Worm (Caenorhabditis elegans) whole organism, young adult: ENCODE measurements around the gene srd-45.

Experiments
- B0035.1 ChIP-seq: sonication (generic microtip); optimal IDR thresholded peaks from 2 replicates; lab custom pipeline; 2016; ENCODE audit warnings: missing genetic modification characterization, mild to moderate bottlenecking, missing compliant biosample characterization, missing genotype, missing genetic modification reagents
- F37B4.10 ChIP-seq: fragments of 200-800 bp; sonication (Bioruptor generic); IDR thresholded peaks from 2 replicates; pipeline ENCODE4 v1.3.6; 2022; ENCODE audit warnings: missing genetic modification characterization, missing compliant biosample characterization
- F57A8.1 ChIP-seq: fragments of 200-800 bp; sonication (Bioruptor generic); optimal IDR thresholded peaks from 2 replicates; lab custom pipeline; 2018; ENCODE audit warnings: mild to moderate bottlenecking, missing genetic modification characterization, moderate library complexity, missing compliant biosample characterization
- T26A5.8 ChIP-seq: sonication (generic microtip); optimal IDR thresholded peaks from 2 replicates; lab custom pipeline; 2016; ENCODE audit warnings: missing genetic modification characterization, missing compliant biosample characterization
- Y53F4B.3 ChIP-seq: fragments of 200-800 bp; sonication (Bioruptor generic); IDR thresholded peaks from 2 replicates; pipeline ENCODE4 v1.3.6; 2022; ENCODE audit warnings: missing genetic modification reagents, missing genetic modification characterization, missing compliant biosample characterization
- Y67H2A.10 ChIP-seq: fragments of 200-800 bp; sonication (Bioruptor generic); conservative IDR thresholded peaks from 2 replicates; pipeline ENCODE4 v1.3.6; 2022; ENCODE audit warnings: missing genetic modification reagents, missing genetic modification characterization, missing compliant biosample characterization
- aptf-2 ChIP-seq: fragments of 200-800 bp; sonication (Bioruptor generic); conservative IDR thresholded peaks from 2 replicates; pipeline ENCODE4 v1.3.6; 2022; ENCODE audit warnings: missing genetic modification reagents, missing genetic modification characterization, missing compliant biosample characterization
- aptf-3 ChIP-seq: fragments of 200-800 bp; sonication (Bioruptor generic); IDR thresholded peaks from 2 replicates; pipeline ENCODE4 v1.3.6; 2022; ENCODE audit warnings: missing genetic modification characterization, missing compliant biosample characterization
- attf-3 ChIP-seq: fragments of 200-800 bp; sonication (Bioruptor generic); conservative IDR thresholded peaks from 2 replicates; pipeline ENCODE4 v1.3.6; 2022; ENCODE audit warnings: missing genetic modification reagents, missing genetic modification characterization, missing compliant biosample characterization
- bed-1 ChIP-seq: fragments of 200-800 bp; sonication (Bioruptor generic); IDR thresholded peaks from 2 replicates; pipeline ENCODE4 v1.3.6; 2022; ENCODE audit warnings: missing genetic modification reagents, missing genetic modification characterization, missing compliant biosample characterization
- ccch-3 ChIP-seq: fragments of 200-800 bp; sonication (Bioruptor generic); optimal IDR thresholded peaks from 2 replicates; lab custom pipeline; 2018; ENCODE audit warnings: mild to moderate bottlenecking, missing genetic modification characterization, missing compliant biosample characterization
- cebp-1 ChIP-seq, 2 experiments: fragments of 200-800 bp in 1 of 2; sonication (Bioruptor generic) in 1 of 2; sonication (generic microtip) in 1 of 2; IDR thresholded peaks in 1 of 2; optimal IDR thresholded peaks in 1 of 2; 2 replicates each; pipeline versions ENCODE4 v1.3.6 to Lab custom; 2017 to 2022; ENCODE audit warnings: missing compliant biosample characterization in 2 of 2, missing genetic modification characterization in 2 of 2, mild to moderate bottlenecking in 1 of 2, missing genetic modification reagents in 1 of 2, moderate library complexity in 1 of 2
- die-1 ChIP-seq: sonication (generic microtip); optimal IDR thresholded peaks from 2 replicates; lab custom pipeline; 2016; ENCODE audit warnings: missing genotype, mild to moderate bottlenecking, missing genetic modification characterization, missing compliant biosample characterization
- dox-1 ChIP-seq: fragments of 200-800 bp; sonication (Bioruptor generic); IDR thresholded peaks from 2 replicates; pipeline ENCODE4 v1.3.6; 2022; ENCODE audit warnings: missing genetic modification reagents, missing genetic modification characterization, missing compliant biosample characterization
- dpl-1 ChIP-seq: fragments of 150-350 bp; optimal IDR thresholded peaks from 2 replicates; lab custom pipeline; 2014; ENCODE audit warnings: missing biosample characterization, missing genetic modification reagents, missing genetic modification characterization
- efl-1 ChIP-seq: fragments of 150-350 bp; optimal IDR thresholded peaks from 2 replicates; lab custom pipeline; 2014; ENCODE audit warnings: missing biosample characterization, missing genetic modification reagents, missing genetic modification characterization
- egrh-3 ChIP-seq: fragments of 200-800 bp; sonication (Bioruptor generic); IDR thresholded peaks from 2 replicates; pipeline ENCODE4 v1.3.6; 2022; ENCODE audit warnings: missing genetic modification reagents, missing genetic modification characterization, missing compliant biosample characterization
- ets-4 ChIP-seq: fragments of 200-800 bp; sonication (Bioruptor generic); optimal IDR thresholded peaks from 2 replicates; lab custom pipeline; 2018; ENCODE audit warnings: mild to moderate bottlenecking, missing genetic modification characterization, missing compliant biosample characterization
- hmg-1.2 ChIP-seq: fragments of 200-800 bp; sonication (Bioruptor generic); IDR thresholded peaks from 2 replicates; pipeline ENCODE4 v1.3.6; 2022; ENCODE audit warnings: missing genetic modification reagents, missing genetic modification characterization, missing compliant biosample characterization
- hsf-1 ChIP-seq: fragments of 200-800 bp; sonication (Bioruptor generic); IDR thresholded peaks from 2 replicates; pipeline ENCODE4 v1.3.6; 2022; ENCODE audit warnings: missing genetic modification reagents, missing genetic modification characterization, missing compliant biosample characterization
- lin-40 ChIP-seq: sonication (generic microtip); optimal IDR thresholded peaks from 2 replicates; lab custom pipeline; 2016; ENCODE audit warnings: missing genetic modification characterization, mild to moderate bottlenecking, missing compliant biosample characterization, missing genotype, missing genetic modification reagents
- madf-10 ChIP-seq: sonication (generic microtip); optimal IDR thresholded peaks from 2 replicates; lab custom pipeline; 2016; ENCODE audit warnings: mild to moderate bottlenecking, missing genetic modification characterization, missing compliant biosample characterization
- madf-3 ChIP-seq: fragments of 200-800 bp; sonication (Bioruptor generic); IDR thresholded peaks from 2 replicates; pipeline ENCODE4 v1.3.6; 2022; ENCODE audit warnings: missing genetic modification reagents, missing genetic modification characterization, missing compliant biosample characterization
- madf-6 ChIP-seq: fragments of 200-800 bp; sonication (Bioruptor generic); IDR thresholded peaks from 2 replicates; pipeline ENCODE4 v1.3.6; 2022; ENCODE audit warnings: missing genetic modification reagents, missing genetic modification characterization, missing compliant biosample characterization
- madf-8 ChIP-seq: fragments of 200-800 bp; sonication (Bioruptor generic); conservative IDR thresholded peaks from 2 replicates; pipeline ENCODE4 v1.3.6; 2022; ENCODE audit warnings: missing genetic modification reagents, missing genetic modification characterization, missing compliant biosample characterization
- mcd-1 ChIP-seq: fragments of 200-800 bp; sonication (Bioruptor generic); IDR thresholded peaks from 2 replicates; pipeline ENCODE4 v1.3.6; 2022; ENCODE audit warnings: missing genetic modification reagents, missing genetic modification characterization, missing compliant biosample characterization
- mes-4 ChIP-seq: sonication (generic microtip); optimal IDR thresholded peaks from 2 replicates; lab custom pipeline; 2016; ENCODE audit warnings: missing genotype, missing genetic modification characterization, missing compliant biosample characterization
- nhr-27 ChIP-seq: fragments of 200-800 bp; sonication (Bioruptor generic); optimal IDR thresholded peaks from 2 replicates; lab custom pipeline; 2018; ENCODE audit warnings: mild to moderate bottlenecking, missing genetic modification characterization, moderate library complexity, missing compliant biosample characterization
- nhr-90 ChIP-seq: sonication (generic microtip); optimal IDR thresholded peaks from 2 replicates; lab custom pipeline; 2016; ENCODE audit warnings: missing genotype, mild to moderate bottlenecking, missing genetic modification characterization, missing compliant biosample characterization
- pha-4 ChIP-seq: fragments of 150-350 bp; sonication (generic microtip); optimal IDR thresholded peaks from 2 replicates; lab custom pipeline; 2014; ENCODE audit warnings: missing biosample characterization, missing genetic modification reagents, missing genetic modification characterization
- rec-8 ChIP-seq, 2 experiments: sonication (generic microtip); optimal IDR thresholded peaks; 2 replicates each; lab custom pipeline; 2016; ENCODE audit warnings: mild to moderate bottlenecking in 2 of 2, missing genetic modification characterization in 2 of 2, missing genetic modification reagents in 2 of 2, missing genotype in 2 of 2, missing biosample characterization in 1 of 2, missing compliant biosample characterization in 1 of 2, moderate library complexity in 1 of 2
- snpc-1.3 ChIP-seq: sonication (generic microtip); optimal IDR thresholded peaks from 2 replicates; lab custom pipeline; 2017; ENCODE audit warnings: missing genetic modification characterization, mild to moderate bottlenecking, missing compliant biosample characterization, antibody characterized with exemption, moderate library complexity, missing genotype, missing genetic modification reagents; ENCODE audit not compliant: insufficient read depth
- unc-130 ChIP-seq: sonication (generic microtip); optimal IDR thresholded peaks from 2 replicates; lab custom pipeline; 2016; ENCODE audit warnings: missing genetic modification reagents, missing genetic modification characterization, missing compliant biosample characterization
- xnd-1 ChIP-seq: sonication (generic microtip); optimal IDR thresholded peaks from 2 replicates; lab custom pipeline; 2016; ENCODE audit warnings: missing genotype, missing genetic modification reagents, missing genetic modification characterization, missing compliant biosample characterization
- zim-3 ChIP-seq: sonication (generic microtip); optimal IDR thresholded peaks from 2 replicates; lab custom pipeline; 2017; ENCODE audit warnings: mild to moderate bottlenecking, missing genetic modification characterization, moderate library complexity, missing compliant biosample characterization
- ztf-25 ChIP-seq: fragments of 200-800 bp; sonication (Bioruptor generic); IDR thresholded peaks from 2 replicates; pipeline ENCODE4 v1.3.6; 2022; ENCODE audit warnings: missing genetic modification reagents, missing genetic modification characterization, missing compliant biosample characterization
- ztf-26 ChIP-seq: sonication (generic microtip); optimal IDR thresholded peaks from 2 replicates; lab custom pipeline; 2017; ENCODE audit warnings: missing genetic modification characterization, missing compliant biosample characterization
- ztf-28 ChIP-seq: fragments of 200-800 bp; sonication (Bioruptor generic); IDR thresholded peaks from 2 replicates; pipeline ENCODE4 v1.3.6; 2022; ENCODE audit warnings: missing genetic modification reagents, missing genetic modification characterization, missing compliant biosample characterization

Gene srd-45

ce11 chrX:12328676-12329075, at the start of gene srd-45:
TSS of gene srd-45 (plus strand) at chrX:12328976.
- no peak for TF ChIP-seq snpc-1.3 (tag; lab: Kevin White, UChicago)
- TF ChIP-seq ztf-26 (tag; lab: Kevin White, UChicago) = no peak
- no peak for TF ChIP-seq madf-10
- TF ChIP-seq rec-8 (tag; optimal IDR thresholded peaks at IDR 0.05; lab: Kevin White, UChicago) = no peak
- no peak for TF ChIP-seq T26A5.8 (tag; lab: Kevin White, UChicago)
- no peak for TF ChIP-seq ets-4 (GFP tag; lab: Kevin White, UChicago)
- TF ChIP-seq ztf-25 (GFP tag; lab: Robert Waterston, UW) = no peak
- TF ChIP-seq Y67H2A.10 (GFP tag; lab: Robert Waterston, UW) = no peak
- TF ChIP-seq F57A8.1 (GFP tag; lab: Kevin White, UChicago) = no peak
- TF ChIP-seq nhr-27 (tag; lab: Kevin White, UChicago) = no peak
- TF ChIP-seq zim-3 = no peak
- no peak for TF ChIP-seq hsf-1
- no peak for TF ChIP-seq pha-4 (tag; lab: Kevin White, UChicago)
- no peak for TF ChIP-seq mcd-1 (GFP tag; lab: Robert Waterston, UW)

- no peak for TF ChIP-seq aptf-3
- TF ChIP-seq ccch-3 = no peak
- no peak for TF ChIP-seq efl-1 (GFP tag; lab: Kevin White, UChicago)
- TF ChIP-seq hmg-1.2 (GFP tag; lab: Robert Waterston, UW) = no peak
- no peak for TF ChIP-seq cebp-1 (GFP tag; IDR thresholded peaks at IDR 0.05; lab: Robert Waterston, UW)
- TF ChIP-seq cebp-1 (tag; optimal IDR thresholded peaks at IDR 0.05; lab: Kevin White, UChicago) = no peak
- no peak for TF ChIP-seq ztf-28 (GFP tag; lab: Robert Waterston, UW)
Measured at ce11 chrX:12280477-12280876, 48.3 kb upstream of the srd-45 start, which contains the start of gene C04B4.1. TSS of gene C04B4.1 (plus strand) at chrX:12280777.

ce11 chrX:12282911-12283310, 45.9 kb upstream of the srd-45 start, which contains the start of gene C04B4.2:
TSS of gene C04B4.2 (plus strand) at chrX:12283281.
- TF ChIP-seq madf-8 (GFP tag; lab: Robert Waterston, UW) (peak; percentile 64), Y53F4B.3 (GFP tag; lab: Robert Waterston, UW) (no peak), madf-3 (GFP tag; lab: Robert Waterston, UW) (no peak), egrh-3 (peak; percentile 54; the same call in 1 of the 2 replicates), hmg-1.2 (GFP tag; lab: Robert Waterston, UW) (peak; percentile 43; the same call in 1 of the 2 replicates), aptf-2 (GFP tag; lab: Robert Waterston, UW) (peak; percentile 49; the same call in 1 of the 2 replicates), B0035.1 (tag; lab: Kevin White, UChicago) (no peak), efl-1 (GFP tag; lab: Kevin White, UChicago) (peak; percentile 78), dpl-1 (GFP tag; lab: Kevin White, UChicago) (peak; percentile 26), bed-1 (GFP tag; lab: Robert Waterston, UW) (no peak), F37B4.10 (GFP tag; lab: Robert Waterston, UW) (no peak), dox-1 (GFP tag; lab: Robert Waterston, UW) (peak; percentile 5; the same call in 1 of the 2 replicates), madf-6 (peak; percentile 83), nhr-90 (no peak), xnd-1 (tag; lab: Kevin White, UChicago) (peak; percentile 51), zim-3 (no peak)
- TF ChIP-seq, all 124 proteins: peak for 9

ce11 chrX:12284161-12284560, 44.6 kb upstream of the srd-45 start:
- TF ChIP-seq lin-40 (tag; lab: Kevin White, UChicago) = no peak
- TF ChIP-seq attf-3 (GFP tag; lab: Robert Waterston, UW) = no peak
- no peak for TF ChIP-seq F37B4.10 (GFP tag; lab: Robert Waterston, UW)
- TF ChIP-seq ztf-26 (tag; lab: Kevin White, UChicago) = no peak
- TF ChIP-seq mes-4 (tag; lab: Kevin White, UChicago) = no peak
- TF ChIP-seq madf-8 (GFP tag; lab: Robert Waterston, UW) = no peak
- TF ChIP-seq snpc-1.3 (tag; lab: Kevin White, UChicago) = no peak
- no peak for TF ChIP-seq unc-130
- no peak for TF ChIP-seq die-1 (tag; lab: Kevin White, UChicago)
- no peak for TF ChIP-seq xnd-1 (tag; lab: Kevin White, UChicago)
- TF ChIP-seq, all 124 proteins: peak for 0
